Fruit fly (Drosophila melanogaster) whole organism: ENCODE data around the gene Fuca.

ENCODE experiments used
- CG8478 ChIP-seq: fragments of >200 bp; optimal IDR thresholded peaks from 2 replicates; lab custom pipeline; 2018; ENCODE audit warnings: inconsistent platforms
- Dll ChIP-seq: fragments of >200 bp; optimal IDR thresholded peaks from 2 replicates; lab custom pipeline; 2017

DNA sequence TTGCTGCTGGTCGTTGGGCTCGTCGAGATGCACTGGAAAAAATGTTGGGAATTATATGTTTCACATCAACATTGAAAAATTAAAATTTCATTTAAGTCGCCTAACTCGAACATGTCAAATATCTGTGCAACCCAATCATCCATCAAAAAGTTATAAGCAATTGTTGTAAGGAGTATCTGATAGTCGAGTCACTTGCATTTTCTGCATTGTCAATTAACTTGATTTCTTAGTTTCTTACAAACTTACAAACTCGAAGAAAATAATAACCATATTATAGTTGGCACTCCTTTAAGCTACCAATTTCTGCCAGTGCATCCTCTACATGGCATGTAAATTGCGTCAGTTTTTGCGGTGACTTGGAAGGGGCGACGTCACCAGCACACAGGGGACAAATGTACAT, 39.4 kb downstream of the Fuca start:
- TF ChIP-seq Dll (lab: Kevin White, UChicago) (no peak), CG8478 (lab: Kevin White, UChicago) (no peak)
